Fruit fly (Drosophila melanogaster) whole organism, embryonic: ENCODE data around the gene CG11710.
A peak's percentile ranks its signal among the peaks of the same experiment; 100 is the strongest.

Experiments
- Asciz ChIP-seq: fragments of 200-800 bp; sonication (Bioruptor generic); optimal IDR thresholded peaks from 2 replicates; lab custom pipeline; 2017; ENCODE audit warnings: missing biosample characterization, mild to moderate bottlenecking, missing genetic modification characterization, missing genetic modification reagents
- CG12744 ChIP-seq: fragments of 200-800 bp; sonication (Bioruptor generic); optimal IDR thresholded peaks from 2 replicates; lab custom pipeline; 2016; ENCODE audit warnings: missing biosample characterization, missing genetic modification characterization
- CG12769 ChIP-seq: fragments of 200-800 bp; sonication (Bioruptor generic); optimal IDR thresholded peaks from 2 replicates; lab custom pipeline; 2019; ENCODE audit warnings: missing biosample characterization, mild to moderate bottlenecking, missing genetic modification characterization, moderate library complexity
- CG13287 ChIP-seq: fragments of 200-800 bp; sonication (Bioruptor generic); IDR thresholded peaks from 2 replicates; pipeline ENCODE4 v1.3.6; 2022; ENCODE audit warnings: missing biosample characterization, missing genetic modification characterization; ENCODE audit not compliant: partially characterized antibody
- CG16815 ChIP-seq: fragments of 200-800 bp; sonication (Bioruptor generic); optimal IDR thresholded peaks from 3 replicates; lab custom pipeline; 2017; ENCODE audit warnings: missing biosample characterization, mild to moderate bottlenecking, missing genetic modification characterization
- CG16863 ChIP-seq: fragments of 200-800 bp; sonication (Bioruptor generic); optimal IDR thresholded peaks from 3 replicates; lab custom pipeline; 2016; ENCODE audit warnings: missing biosample characterization, missing genetic modification characterization
- CG1832 ChIP-seq: fragments of 200-800 bp; sonication (Bioruptor generic); optimal IDR thresholded peaks from 2 replicates; lab custom pipeline; 2017; ENCODE audit warnings: missing biosample characterization, mild to moderate bottlenecking, missing genetic modification characterization, inconsistent platforms
- CG18599 ChIP-seq: fragments of 200-800 bp; sonication (Bioruptor generic); optimal IDR thresholded peaks from 3 replicates; lab custom pipeline; 2017; ENCODE audit warnings: missing biosample characterization, missing genetic modification characterization, mild to moderate bottlenecking, moderate library complexity, missing genetic modification reagents
- CG3838 ChIP-seq: fragments of 200-800 bp; sonication (Bioruptor generic); optimal IDR thresholded peaks from 3 replicates; lab custom pipeline; 2016; ENCODE audit warnings: missing biosample characterization, missing genetic modification characterization
- CG6272 ChIP-seq: fragments of 200-800 bp; sonication (Bioruptor generic); IDR thresholded peaks from 2 replicates; pipeline ENCODE4 v1.3.6; 2022; ENCODE audit warnings: missing biosample characterization, missing genetic modification characterization
- CG7928 ChIP-seq: fragments of 200-800 bp; sonication (Bioruptor generic); optimal IDR thresholded peaks from 2 replicates; lab custom pipeline; 2017; ENCODE audit warnings: missing biosample characterization, mild to moderate bottlenecking, missing genetic modification characterization
- CG7963 ChIP-seq: fragments of 200-800 bp; sonication (Bioruptor generic); IDR thresholded peaks from 3 replicates; pipeline ENCODE4 v1.3.6; 2022; ENCODE audit warnings: missing biosample characterization, missing genetic modification characterization; ENCODE audit not compliant: partially characterized antibody
- CG9797 ChIP-seq: fragments of 200-800 bp; sonication (Bioruptor generic); optimal IDR thresholded peaks from 3 replicates; lab custom pipeline; 2018; ENCODE audit warnings: missing biosample characterization, mild to moderate bottlenecking, missing genetic modification characterization
- CkIIα-i1 ChIP-seq: fragments of 200-800 bp; sonication (Bioruptor generic); IDR thresholded peaks from 2 replicates; pipeline ENCODE4 v1.3.6; 2022; ENCODE audit warnings: missing biosample characterization, missing genetic modification characterization
- Dek ChIP-seq: fragments of 200-800 bp; sonication (Bioruptor generic); optimal IDR thresholded peaks from 3 replicates; lab custom pipeline; 2019; ENCODE audit warnings: missing biosample characterization, mild to moderate bottlenecking, missing genetic modification characterization, moderate library complexity
- Dip2 ChIP-seq: fragments of 200-800 bp; sonication (Bioruptor generic); IDR thresholded peaks from 2 replicates; pipeline ENCODE4 v1.3.6; 2022; ENCODE audit warnings: missing biosample characterization, missing genetic modification characterization
- Dref ChIP-seq: fragments of 200-800 bp; sonication (Bioruptor generic); IDR thresholded peaks from 2 replicates; pipeline ENCODE4 v1.3.6; 2022; ENCODE audit warnings: missing biosample characterization, missing genetic modification characterization
- E2f1 ChIP-seq: fragments of 200-800 bp; sonication (Bioruptor generic); IDR thresholded peaks from 2 replicates; pipeline ENCODE4 v1.3.6; 2022; ENCODE audit warnings: missing biosample characterization, missing genetic modification characterization
- Ets97D ChIP-seq: fragments of 200-800 bp; sonication (Bioruptor generic); optimal IDR thresholded peaks from 3 replicates; lab custom pipeline; 2016; ENCODE audit warnings: missing biosample characterization, missing genetic modification characterization
- Hand ChIP-seq: fragments of 200-800 bp; sonication (Bioruptor generic); optimal IDR thresholded peaks from 2 replicates; lab custom pipeline; 2017; ENCODE audit warnings: mild to moderate bottlenecking, missing biosample characterization, missing genetic modification reagents, missing genetic modification characterization
- Hsf ChIP-seq: fragments of 200-800 bp; sonication (Bioruptor generic); optimal IDR thresholded peaks from 3 replicates; lab custom pipeline; 2016; ENCODE audit warnings: missing biosample characterization, missing genetic modification characterization
- MBD-R2 ChIP-seq: fragments of 200-800 bp; sonication (Bioruptor generic); IDR thresholded peaks from 2 replicates; pipeline ENCODE4 v1.3.6; 2022; ENCODE audit warnings: missing biosample characterization, missing genetic modification characterization
- MESR4 ChIP-seq: fragments of 200-800 bp; sonication (Bioruptor generic); optimal IDR thresholded peaks from 2 replicates; lab custom pipeline; 2018; ENCODE audit warnings: missing biosample characterization, mild to moderate bottlenecking, missing genetic modification characterization, moderate library complexity
- Myb ChIP-seq: fragments of 200-800 bp; sonication (Bioruptor generic); optimal IDR thresholded peaks from 2 replicates; lab custom pipeline; 2016; ENCODE audit warnings: missing biosample characterization, missing genetic modification characterization
- NFAT ChIP-seq: fragments of 200-800 bp; sonication (Bioruptor generic); IDR thresholded peaks from 2 replicates; pipeline ENCODE4 v1.3.6; 2022; ENCODE audit warnings: missing biosample characterization, missing genetic modification characterization
- NK7.1 ChIP-seq: fragments of 200-800 bp; sonication (Bioruptor generic); optimal IDR thresholded peaks from 3 replicates; lab custom pipeline; 2016; ENCODE audit warnings: missing biosample characterization, missing genetic modification characterization
- Opbp ChIP-seq: fragments of 200-800 bp; sonication (Bioruptor generic); IDR thresholded peaks from 3 replicates; pipeline ENCODE4 v1.3.6; 2022; ENCODE audit warnings: missing biosample characterization, missing genetic modification characterization; ENCODE audit not compliant: partially characterized antibody
- Sox100B ChIP-seq: fragments of 200-800 bp; sonication (Bioruptor generic); optimal IDR thresholded peaks from 3 replicates; lab custom pipeline; 2018; ENCODE audit warnings: missing biosample characterization, mild to moderate bottlenecking, missing genetic modification characterization
- Spps ChIP-seq: fragments of 200-800 bp; sonication (Bioruptor generic); optimal IDR thresholded peaks from 2 replicates; lab custom pipeline; 2018; ENCODE audit warnings: missing biosample characterization, mild to moderate bottlenecking, missing genetic modification characterization
- Stat92E ChIP-seq, 3 experiments: fragments of >200 bp in 2 of 3; fragments of 200-800 bp in 1 of 3; sonication (Bioruptor generic) in 1 of 3; optimal IDR thresholded peaks; 2 replicates each; lab custom pipeline; 2017 to 2019; ENCODE audit warnings: missing biosample characterization in 3 of 3, missing genetic modification characterization in 3 of 3, mild to moderate bottlenecking in 1 of 3, moderate library complexity in 1 of 3
- amos ChIP-seq: fragments of 200-800 bp; sonication (Bioruptor generic); IDR thresholded peaks from 2 replicates; pipeline ENCODE4 v1.3.6; 2022; ENCODE audit warnings: missing biosample characterization, missing genetic modification characterization; ENCODE audit not compliant: partially characterized antibody
- aop ChIP-seq: fragments of 200-800 bp; sonication (Bioruptor generic); IDR thresholded peaks from 2 replicates; pipeline ENCODE4 v1.3.6; 2022; ENCODE audit warnings: missing biosample characterization, missing genetic modification characterization
- bbx ChIP-seq: fragments of 200-800 bp; sonication (Bioruptor generic); IDR thresholded peaks from 2 replicates; pipeline ENCODE4 v1.3.6; 2022; ENCODE audit warnings: missing biosample characterization, missing genetic modification characterization; ENCODE audit not compliant: partially characterized antibody
- crol ChIP-seq: fragments of 200-800 bp; sonication (Bioruptor generic); IDR thresholded peaks from 2 replicates; pipeline ENCODE4 v1.3.6; 2022; ENCODE audit warnings: missing biosample characterization, missing genetic modification characterization
- da ChIP-seq: fragments of 200-800 bp; sonication (Bioruptor generic); optimal IDR thresholded peaks from 2 replicates; lab custom pipeline; 2016; ENCODE audit warnings: missing biosample characterization, missing genetic modification characterization
- dati ChIP-seq: fragments of 200-800 bp; sonication (Bioruptor generic); IDR thresholded peaks from 2 replicates; pipeline ENCODE4 v1.3.6; 2022; ENCODE audit warnings: missing biosample characterization, missing genetic modification characterization
- gfzf ChIP-seq: fragments of 200-800 bp; sonication (Bioruptor generic); optimal IDR thresholded peaks from 2 replicates; lab custom pipeline; 2016; ENCODE audit warnings: missing biosample characterization, mild to moderate bottlenecking, missing genetic modification characterization, moderate library complexity
- gsb-n ChIP-seq: fragments of 200-800 bp; sonication (Bioruptor generic); optimal IDR thresholded peaks from 3 replicates; lab custom pipeline; 2018; ENCODE audit warnings: missing biosample characterization, mild to moderate bottlenecking, missing genetic modification characterization
- ham ChIP-seq: fragments of 200-800 bp; sonication (Bioruptor generic); IDR thresholded peaks from 2 replicates; pipeline ENCODE4 v1.3.6; 2022; ENCODE audit warnings: missing biosample characterization, missing genetic modification characterization
- ind ChIP-seq: fragments of 200-800 bp; sonication (Bioruptor generic); optimal IDR thresholded peaks from 3 replicates; lab custom pipeline; 2016; ENCODE audit warnings: missing biosample characterization, missing genetic modification characterization
- kni ChIP-seq: fragments of 200-800 bp; sonication (Bioruptor generic); optimal IDR thresholded peaks from 3 replicates; lab custom pipeline; 2017; ENCODE audit warnings: mild to moderate bottlenecking, missing biosample characterization, missing genetic modification reagents, missing genetic modification characterization
- lmd ChIP-seq: fragments of 200-800 bp; sonication (Bioruptor generic); IDR thresholded peaks from 2 replicates; pipeline ENCODE4 v1.3.6; 2022; ENCODE audit warnings: missing biosample characterization, missing genetic modification characterization
- lola ChIP-seq, 3 experiments: fragments of >200 bp in 2 of 3; fragments of 200-800 bp in 1 of 3; sonication (Bioruptor generic) in 1 of 3; optimal IDR thresholded peaks; 2 replicates each; lab custom pipeline; 2017 to 2019; ENCODE audit warnings: missing biosample characterization in 3 of 3, missing genetic modification characterization in 3 of 3, mild to moderate bottlenecking in 1 of 3, moderate library complexity in 1 of 3
- pzg ChIP-seq: fragments of 200-800 bp; sonication (Bioruptor generic); optimal IDR thresholded peaks from 3 replicates; lab custom pipeline; 2018; ENCODE audit warnings: missing biosample characterization, mild to moderate bottlenecking, missing genetic modification characterization, moderate library complexity
- run ChIP-seq: fragments of 200-800 bp; sonication (Bioruptor generic); optimal IDR thresholded peaks from 3 replicates; lab custom pipeline; 2018; ENCODE audit warnings: missing biosample characterization, mild to moderate bottlenecking, missing genetic modification characterization
- salm ChIP-seq: fragments of 200-800 bp; sonication (Bioruptor generic); optimal IDR thresholded peaks from 2 replicates; lab custom pipeline; 2018; ENCODE audit warnings: missing biosample characterization, mild to moderate bottlenecking, missing genetic modification characterization
- so ChIP-seq: fragments of 200-800 bp; sonication (Bioruptor generic); IDR thresholded peaks from 3 replicates; pipeline ENCODE4 v1.3.6; 2022; ENCODE audit warnings: missing biosample characterization, missing genetic modification characterization
- tup ChIP-seq: fragments of 200-800 bp; sonication (Bioruptor generic); optimal IDR thresholded peaks from 2 replicates; lab custom pipeline; 2016; ENCODE audit warnings: missing biosample characterization, mild to moderate bottlenecking, missing genetic modification characterization, moderate library complexity

The CG11710 gene

DNA sequence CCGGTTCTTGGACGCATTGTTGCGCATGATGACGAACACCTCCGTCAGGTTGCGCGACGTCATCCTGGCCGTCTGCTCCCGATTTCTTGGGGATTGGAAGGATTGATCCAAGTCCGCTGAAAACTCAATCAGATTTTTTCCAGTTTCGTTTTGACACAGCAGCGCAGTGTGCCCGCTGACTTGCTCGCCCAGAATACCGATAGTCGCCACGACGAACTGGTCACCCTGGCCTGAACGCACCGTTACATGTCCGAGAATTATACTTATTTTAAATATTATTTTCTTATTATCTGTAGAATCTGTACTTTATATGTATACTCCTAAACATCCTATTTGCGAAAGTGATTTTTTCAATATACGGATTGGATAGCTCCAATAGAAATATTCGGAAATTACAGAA lies 35.9 kb downstream of the CG11710 start, which contains the start of gene Syx16:
Syx16 (minus strand) TSS at position 172 of the 400 bp plus-strand sequence.
- peak; percentile 56 for TF ChIP-seq CG9797
- no peak for TF ChIP-seq CG12744 (GFP tag; lab: Kevin White, UChicago)
- no peak for TF ChIP-seq gsb-n (tag; lab: Kevin White, UChicago)
- TF ChIP-seq CG6272 (GFP tag; lab: Robert Waterston, UW): no peak
- no peak for TF ChIP-seq lola (GFP tag; optimal IDR thresholded peaks at IDR 0.05; lab: Kevin White, UChicago)
- TF ChIP-seq crol: no peak
- no peak for TF ChIP-seq Ets97D
- TF ChIP-seq Hsf (GFP tag; lab: Kevin White, UChicago): no peak
- TF ChIP-seq CG18599 (GFP tag; lab: Kevin White, UChicago): no peak
- TF ChIP-seq MESR4 (GFP tag; lab: Kevin White, UChicago): peak; percentile 74
- TF ChIP-seq tup (GFP tag; lab: Kevin White, UChicago): no peak
- peak; percentile 37 for TF ChIP-seq MBD-R2 (GFP tag; lab: Robert Waterston, UW)
- TF ChIP-seq CG7928 (GFP tag; lab: Kevin White, UChicago): no peak
- no peak for TF ChIP-seq Sox100B
- TF ChIP-seq salm: no peak
- TF ChIP-seq Stat92E (GFP tag; optimal IDR thresholded peaks at IDR 0.05; lab: Kevin White, UChicago): no peak
- no peak for TF ChIP-seq CG7963 (GFP tag; lab: Robert Waterston, UW)
- TF ChIP-seq Dref (GFP tag; lab: Robert Waterston, UW): peak; percentile 45
- TF ChIP-seq E2f1 (GFP tag; lab: Robert Waterston, UW): no peak
- TF ChIP-seq CG12769 (tag; lab: Kevin White, UChicago): no peak
- TF ChIP-seq so (GFP tag; lab: Robert Waterston, UW): no peak
- peak; percentile 42; the same call in 1 of the 2 replicates for TF ChIP-seq amos
- peak; percentile 66 for TF ChIP-seq Myb
- TF ChIP-seq da (GFP tag; lab: Kevin White, UChicago): no peak
- TF ChIP-seq CkIIα-i1 (GFP tag; lab: Robert Waterston, UW): no peak
- no peak for TF ChIP-seq bbx
- TF ChIP-seq lmd (GFP tag; lab: Robert Waterston, UW): no peak
- TF ChIP-seq gfzf (GFP tag; lab: Kevin White, UChicago): peak; percentile 59
- TF ChIP-seq CG13287 (GFP tag; lab: Robert Waterston, UW): 0 out of 2 replicates have a peak, but pooled peaks have one; percentile 6
- TF ChIP-seq Spps: no peak
- TF ChIP-seq CG3838 (GFP tag; lab: Kevin White, UChicago): no peak
- TF ChIP-seq Opbp: 0 out of 3 replicates have a peak, but pooled peaks have one; percentile 10
- TF ChIP-seq run (tag; lab: Kevin White, UChicago): no peak
- TF ChIP-seq Dek (tag; lab: Kevin White, UChicago): no peak
- no peak for TF ChIP-seq CG16815
- TF ChIP-seq Dip2 (GFP tag; lab: Robert Waterston, UW): no peak
- no peak for TF ChIP-seq CG16863 (GFP tag; lab: Kevin White, UChicago)
- no peak for TF ChIP-seq ham
- no peak for TF ChIP-seq NFAT (GFP tag; lab: Robert Waterston, UW)
- no peak for TF ChIP-seq dati
- no peak for TF ChIP-seq aop
- no peak for TF ChIP-seq Asciz (GFP tag; lab: Kevin White, UChicago)
- TF ChIP-seq Hand: no peak
- TF ChIP-seq kni (GFP tag; lab: Kevin White, UChicago): no peak
- TF ChIP-seq pzg (GFP tag; lab: Kevin White, UChicago): peak; percentile 40
- TF ChIP-seq CG1832: no peak
- no peak for TF ChIP-seq NK7.1 (GFP tag; lab: Kevin White, UChicago)
- no peak for TF ChIP-seq ind (GFP tag; lab: Kevin White, UChicago)
